Fruit fly (Drosophila melanogaster): ENCODE data around the gene Poxm.

Poxm gene

DNA sequence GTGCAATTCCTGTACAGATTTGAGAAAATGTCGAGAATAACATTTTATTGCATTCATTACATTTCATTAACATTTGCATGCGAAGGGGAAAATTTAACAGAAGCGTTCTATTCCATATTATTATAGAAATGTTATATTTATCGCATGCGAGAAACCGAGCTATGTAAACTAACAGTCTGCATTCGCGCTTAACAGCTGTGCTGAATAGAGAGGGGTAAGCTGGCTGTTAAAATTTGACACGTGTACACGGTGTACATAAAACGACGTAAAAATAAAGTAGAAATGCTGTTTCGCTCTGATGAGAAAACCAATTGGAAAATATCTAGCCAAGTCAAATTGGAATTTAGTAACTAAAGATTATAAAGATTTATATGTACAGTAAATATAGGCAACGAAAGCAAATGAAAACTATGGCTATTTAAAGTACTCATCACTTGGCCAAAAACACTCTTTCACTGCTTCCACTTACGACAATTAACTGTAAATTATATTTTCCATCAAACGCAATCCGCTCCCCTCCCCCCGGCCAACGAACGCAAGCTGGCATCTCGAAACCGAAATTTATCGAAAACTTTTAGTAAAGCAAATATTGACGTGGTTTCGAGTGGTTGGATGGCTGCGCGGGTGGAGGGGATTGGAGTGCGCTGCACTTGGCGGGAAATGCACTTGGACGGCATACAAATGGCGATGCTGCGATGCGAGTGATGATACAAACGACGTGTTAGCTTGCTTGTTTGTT is 27.2 kb downstream of the Poxm start (continued):
- no peak for TF ChIP-seq dati (GFP tag; IDR thresholded peaks at IDR 0.05)
- TF ChIP-seq bigmax (GFP tag; optimal IDR thresholded peaks at IDR 0.05), result no peak
- no peak for TF ChIP-seq CG13624 (GFP tag; optimal IDR thresholded peaks at IDR 0.05)
- TF ChIP-seq toy (GFP tag; IDR thresholded peaks at IDR 0.05), result no peak
- TF ChIP-seq zf30C (GFP tag; optimal IDR thresholded peaks at IDR 0.05), result no peak
- no peak for TF ChIP-seq sim (GFP tag; IDR thresholded peaks at IDR 0.05)
- peak; percentile 55 for TF ChIP-seq cwo (GFP tag; optimal IDR thresholded peaks at IDR 0.05)
- TF ChIP-seq CG3407 (GFP tag; optimal IDR thresholded peaks at IDR 0.05), result peak; percentile 3
- 0 out of 3 replicates have a peak, but pooled peaks have one; percentile 20 for TF ChIP-seq ci (GFP tag; IDR thresholded peaks at IDR 0.05)
- no peak for TF ChIP-seq dimm (GFP tag; IDR thresholded peaks at IDR 0.05)
- no peak for TF ChIP-seq da (GFP tag; optimal IDR thresholded peaks at IDR 0.05)
- TF ChIP-seq Dll (GFP tag; IDR thresholded peaks at IDR 0.05; ENCODE audit: partially characterized antibody), result peak; percentile 25; the same call in 1 of the 4 replicates
- TF ChIP-seq CG6813 (GFP tag; optimal IDR thresholded peaks at IDR 0.05), result no peak
- TF ChIP-seq pnt (GFP tag; optimal IDR thresholded peaks at IDR 0.05), result no peak
- no peak for TF ChIP-seq Atf3 (GFP tag; optimal IDR thresholded peaks at IDR 0.05)
- no peak for TF ChIP-seq Spps (tag; optimal IDR thresholded peaks at IDR 0.05)
- no peak for TF ChIP-seq CG9876 (GFP tag; optimal IDR thresholded peaks at IDR 0.05)
- TF ChIP-seq pan (optimal IDR thresholded peaks at IDR 0.05), result no peak
- TF ChIP-seq pan (GFP tag; optimal IDR thresholded peaks at IDR 0.05 in 1 of 2, IDR thresholded peaks at IDR 0.05 in 1 of 2), result no peak
- TF ChIP-seq D (optimal IDR thresholded peaks at IDR 0.05), result peak; percentile 37
- TF ChIP-seq D (GFP tag; optimal IDR thresholded peaks at IDR 0.05), result no peak
- TF ChIP-seq seq (GFP tag; IDR thresholded peaks at IDR 0.05), result no peak
- TF ChIP-seq Mrtf (GFP tag; IDR thresholded peaks at IDR 0.05), result no peak
- TF ChIP-seq Scr (GFP tag; IDR thresholded peaks at IDR 0.05; ENCODE audit: partially characterized antibody), result peak; percentile 19
- TF ChIP-seq vnd (GFP tag; IDR thresholded peaks at IDR 0.05; ENCODE audit: partially characterized antibody), result no peak
- no peak for TF ChIP-seq eve (GFP tag; optimal IDR thresholded peaks at IDR 0.05)
- no peak for TF ChIP-seq Nf-YC (tag; optimal IDR thresholded peaks at IDR 0.05)
- no peak for TF ChIP-seq CG11560 (tag; IDR thresholded peaks at IDR 0.05)
- no peak for TF ChIP-seq CG14014 (GFP tag; IDR thresholded peaks at IDR 0.05)
- TF ChIP-seq sens (GFP tag), result peak; percentile 50
- TF ChIP-seq CG15601 (tag; optimal IDR thresholded peaks at IDR 0.05), result peak; percentile 5
- no peak for TF ChIP-seq h (optimal IDR thresholded peaks at IDR 0.05)
- TF ChIP-seq Hr3 (GFP tag; optimal IDR thresholded peaks at IDR 0.05), result no peak
- no peak for TF ChIP-seq fd64A (GFP tag; optimal IDR thresholded peaks at IDR 0.05)
- no peak for TF ChIP-seq Xbp1 (GFP tag; optimal IDR thresholded peaks at IDR 0.05)
- peak; percentile 91 for TF ChIP-seq crol (GFP tag; IDR thresholded peaks at IDR 0.05)
- TF ChIP-seq tup (GFP tag; optimal IDR thresholded peaks at IDR 0.05), result no peak
- TF ChIP-seq sima (GFP tag; optimal IDR thresholded peaks at IDR 0.05), result no peak
- no peak for TF ChIP-seq CG7271 (tag; optimal IDR thresholded peaks at IDR 0.05)
- peak; percentile 22 for TF ChIP-seq hkb (optimal IDR thresholded peaks at IDR 0.05)
- TF ChIP-seq hkb (GFP tag; IDR thresholded peaks at IDR 0.05), result no peak
- TF ChIP-seq Hmr (GFP tag; optimal IDR thresholded peaks at IDR 0.05), result no peak
- no peak for TF ChIP-seq Rx (GFP tag; IDR thresholded peaks at IDR 0.05)
- TF ChIP-seq CG5953 (GFP tag; IDR thresholded peaks at IDR 0.05), result no peak
- TF ChIP-seq CG7745 (tag; optimal IDR thresholded peaks at IDR 0.05), result no peak
- TF ChIP-seq CG12769 (tag; optimal IDR thresholded peaks at IDR 0.05), result no peak
- peak; percentile 16; the same call in 1 of the 3 replicates for TF ChIP-seq CG14860 (GFP tag; IDR thresholded peaks at IDR 0.05; ENCODE audit: partially characterized antibody)
- TF ChIP-seq B-H1 (GFP tag; IDR thresholded peaks at IDR 0.05), result no peak
- no peak for TF ChIP-seq zfh1 (GFP tag; IDR thresholded peaks at IDR 0.05)
- no peak for TF ChIP-seq Gug (GFP tag; IDR thresholded peaks at IDR 0.05)
- no peak for TF ChIP-seq D19A (tag; optimal IDR thresholded peaks at IDR 0.05)
- no peak for TF ChIP-seq Max (GFP tag; optimal IDR thresholded peaks at IDR 0.05)
